Fruit fly (Drosophila melanogaster) whole organism, embryonic: ENCODE measurements around the gene CG1896.

Experiments
- Aef1 ChIP-seq: fragments of 200-800 bp; sonication (Bioruptor generic); IDR thresholded peaks from 3 replicates; pipeline ENCODE4 v1.3.6; 2022; ENCODE audit warnings: missing biosample characterization, missing genetic modification characterization
- B-H1 ChIP-seq: fragments of 200-800 bp; sonication (Bioruptor generic); IDR thresholded peaks from 3 replicates; pipeline ENCODE4 v1.3.6; 2022; ENCODE audit warnings: missing biosample characterization, missing genetic modification characterization
- Bteb2 ChIP-seq: fragments of 200-800 bp; sonication (Bioruptor generic); optimal IDR thresholded peaks from 2 replicates; lab custom pipeline; 2016; ENCODE audit warnings: missing biosample characterization, missing genetic modification characterization
- CG10147 ChIP-seq: fragments of 200-800 bp; sonication (Bioruptor generic); optimal IDR thresholded peaks from 2 replicates; lab custom pipeline; 2019; ENCODE audit warnings: missing biosample characterization, mild to moderate bottlenecking, missing genetic modification characterization, moderate library complexity
- CG10209 ChIP-seq: fragments of 200-800 bp; sonication (Bioruptor generic); optimal IDR thresholded peaks from 3 replicates; lab custom pipeline; 2017; ENCODE audit warnings: missing biosample characterization, mild to moderate bottlenecking, missing genetic modification characterization, missing genetic modification reagents
- CG10654 ChIP-seq: fragments of 200-800 bp; sonication (Bioruptor generic); optimal IDR thresholded peaks from 2 replicates; lab custom pipeline; 2016; ENCODE audit warnings: missing biosample characterization, missing genetic modification characterization
- CG11247 ChIP-seq: fragments of 200-800 bp; sonication (Bioruptor generic); IDR thresholded peaks from 2 replicates; pipeline ENCODE4 v1.3.6; 2022; ENCODE audit warnings: missing biosample characterization, missing genetic modification characterization
- CG11456 ChIP-seq: fragments of 200-800 bp; sonication (Bioruptor generic); IDR thresholded peaks from 3 replicates; pipeline ENCODE4 v1.3.6; 2022; ENCODE audit warnings: missing biosample characterization, missing genetic modification characterization
- CG11560 ChIP-seq: fragments of 200-800 bp; sonication (Bioruptor generic); IDR thresholded peaks from 3 replicates; pipeline ENCODE4 v1.3.6; 2022; ENCODE audit warnings: missing biosample characterization, missing genetic modification characterization
- CG11695 ChIP-seq: fragments of 200-800 bp; sonication (Bioruptor generic); IDR thresholded peaks from 3 replicates; pipeline ENCODE4 v1.3.6; 2022; ENCODE audit warnings: missing biosample characterization, missing genetic modification characterization
- CG11696 ChIP-seq: fragments of 200-800 bp; sonication (Bioruptor generic); IDR thresholded peaks from 2 replicates; pipeline ENCODE4 v1.3.6; 2022; ENCODE audit warnings: missing biosample characterization, missing genetic modification characterization
- CG14050 ChIP-seq: fragments of 200-800 bp; sonication (Bioruptor generic); IDR thresholded peaks from 3 replicates; pipeline ENCODE4 v1.3.6; 2022; ENCODE audit warnings: missing biosample characterization, missing genetic modification characterization
- CG14667 ChIP-seq: fragments of 200-800 bp; sonication (Bioruptor generic); IDR thresholded peaks from 2 replicates; pipeline ENCODE4 v1.3.6; 2022; ENCODE audit warnings: missing biosample characterization, missing genetic modification characterization
- CG14710 ChIP-seq: fragments of 200-800 bp; sonication (Bioruptor generic); optimal IDR thresholded peaks from 3 replicates; lab custom pipeline; 2019; ENCODE audit warnings: missing biosample characterization, mild to moderate bottlenecking, missing genetic modification characterization, moderate library complexity
- CG1647 ChIP-seq: fragments of 200-800 bp; sonication (Bioruptor generic); optimal IDR thresholded peaks from 3 replicates; lab custom pipeline; 2016; ENCODE audit warnings: missing biosample characterization, missing genetic modification characterization
- CG17568 ChIP-seq: fragments of 200-800 bp; sonication (Bioruptor generic); optimal IDR thresholded peaks from 2 replicates; lab custom pipeline; 2018; ENCODE audit warnings: missing biosample characterization, mild to moderate bottlenecking, missing genetic modification characterization, moderate library complexity
- CG1792 ChIP-seq: fragments of 200-800 bp; sonication (Bioruptor generic); optimal IDR thresholded peaks from 2 replicates; lab custom pipeline; 2016; ENCODE audit warnings: missing biosample characterization, missing genetic modification characterization
- CG32772 ChIP-seq: fragments of 200-800 bp; sonication (Bioruptor generic); IDR thresholded peaks from 2 replicates; pipeline ENCODE4 v1.3.6; 2022; ENCODE audit warnings: missing biosample characterization, missing genetic modification characterization
- CG7839 ChIP-seq: fragments of 200-800 bp; sonication (Bioruptor generic); optimal IDR thresholded peaks from 3 replicates; lab custom pipeline; 2018; ENCODE audit warnings: missing biosample characterization, mild to moderate bottlenecking, missing genetic modification characterization, moderate library complexity
- Dek ChIP-seq: fragments of 200-800 bp; sonication (Bioruptor generic); optimal IDR thresholded peaks from 3 replicates; lab custom pipeline; 2019; ENCODE audit warnings: missing biosample characterization, mild to moderate bottlenecking, missing genetic modification characterization, moderate library complexity
- ERR ChIP-seq: fragments of 200-800 bp; sonication (Bioruptor generic); optimal IDR thresholded peaks from 2 replicates; lab custom pipeline; 2016; ENCODE audit warnings: missing biosample characterization, missing genetic modification characterization
- Ets65A ChIP-seq: fragments of 200-800 bp; sonication (Bioruptor generic); peaks from one replicate; lab custom pipeline; 2016; ENCODE audit warnings: missing biosample characterization, missing genetic modification characterization
- Ets97D ChIP-seq: fragments of 200-800 bp; sonication (Bioruptor generic); optimal IDR thresholded peaks from 3 replicates; lab custom pipeline; 2016; ENCODE audit warnings: missing biosample characterization, missing genetic modification characterization
- Gug ChIP-seq: fragments of 200-800 bp; sonication (Bioruptor generic); IDR thresholded peaks from 4 replicates; pipeline ENCODE4 v1.3.6; 2022; ENCODE audit warnings: missing biosample characterization, missing genetic modification characterization
- HHEX ChIP-seq: fragments of 200-800 bp; sonication (Bioruptor generic); optimal IDR thresholded peaks from 3 replicates; lab custom pipeline; 2017; ENCODE audit warnings: missing biosample characterization, mild to moderate bottlenecking, missing genetic modification characterization, missing genetic modification reagents
- Jarid2 ChIP-seq: fragments of 200-800 bp; sonication (Bioruptor generic); optimal IDR thresholded peaks from 3 replicates; lab custom pipeline; 2017; ENCODE audit warnings: mild to moderate bottlenecking, missing biosample characterization, missing genetic modification reagents, missing genetic modification characterization
- Kr ChIP-seq: fragments of 200-800 bp; sonication (Bioruptor generic); optimal IDR thresholded peaks from 2 replicates; lab custom pipeline; 2017; ENCODE audit warnings: missing biosample characterization, mild to moderate bottlenecking, missing genetic modification characterization
- MBD-R2 ChIP-seq: fragments of 200-800 bp; sonication (Bioruptor generic); IDR thresholded peaks from 2 replicates; pipeline ENCODE4 v1.3.6; 2022; ENCODE audit warnings: missing biosample characterization, missing genetic modification characterization
- NC2β ChIP-seq: fragments of 200-800 bp; sonication (Bioruptor generic); optimal IDR thresholded peaks from 2 replicates; lab custom pipeline; 2016; ENCODE audit warnings: missing biosample characterization, missing genetic modification characterization
- NFAT ChIP-seq: fragments of 200-800 bp; sonication (Bioruptor generic); IDR thresholded peaks from 2 replicates; pipeline ENCODE4 v1.3.6; 2022; ENCODE audit warnings: missing biosample characterization, missing genetic modification characterization
- Nf-YA ChIP-seq: fragments of 200-800 bp; sonication (Bioruptor generic); IDR thresholded peaks from 2 replicates; pipeline ENCODE4 v1.3.6; 2022; ENCODE audit warnings: missing biosample characterization, missing genetic modification characterization
- Sry-δ ChIP-seq: fragments of 200-800 bp; sonication (Bioruptor generic); optimal IDR thresholded peaks from 2 replicates; lab custom pipeline; 2016; ENCODE audit warnings: missing biosample characterization, missing genetic modification characterization
- Tbp ChIP-seq: fragments of >200 bp; optimal IDR thresholded peaks from 2 replicates; lab custom pipeline; 2018; ENCODE audit warnings: missing biosample characterization, missing genetic modification characterization
- ap ChIP-seq: fragments of 200-800 bp; sonication (Bioruptor generic); IDR thresholded peaks from 2 replicates; pipeline ENCODE4 v1.3.6; 2022; ENCODE audit warnings: missing biosample characterization, missing genetic modification characterization
- bowl ChIP-seq: fragments of 200-800 bp; sonication (Bioruptor generic); IDR thresholded peaks from 2 replicates; pipeline ENCODE4 v1.3.6; 2022; ENCODE audit warnings: missing biosample characterization, missing genetic modification characterization
- crc ChIP-seq: fragments of 200-800 bp; sonication (Bioruptor generic); optimal IDR thresholded peaks from 2 replicates; lab custom pipeline; 2016; ENCODE audit warnings: missing biosample characterization, missing genetic modification characterization
- gsb-n ChIP-seq: fragments of 200-800 bp; sonication (Bioruptor generic); optimal IDR thresholded peaks from 3 replicates; lab custom pipeline; 2018; ENCODE audit warnings: missing biosample characterization, mild to moderate bottlenecking, missing genetic modification characterization
- jing ChIP-seq: fragments of 200-800 bp; sonication (Bioruptor generic); optimal IDR thresholded peaks from 2 replicates; lab custom pipeline; 2018; ENCODE audit warnings: missing biosample characterization, mild to moderate bottlenecking, missing genetic modification characterization
- klu ChIP-seq: fragments of 200-800 bp; sonication (Bioruptor generic); IDR thresholded peaks from 2 replicates; pipeline ENCODE4 v1.3.6; 2022; ENCODE audit warnings: missing biosample characterization, missing genetic modification characterization
- lab ChIP-seq: fragments of 200-800 bp; sonication (Bioruptor generic); optimal IDR thresholded peaks from 3 replicates; lab custom pipeline; 2017; ENCODE audit warnings: missing biosample characterization, missing genetic modification characterization, mild to moderate bottlenecking, moderate library complexity, missing genetic modification reagents
- nau ChIP-seq: fragments of 200-800 bp; sonication (Bioruptor generic); optimal IDR thresholded peaks from 3 replicates; lab custom pipeline; 2017; ENCODE audit warnings: missing biosample characterization, mild to moderate bottlenecking, missing genetic modification characterization, missing genetic modification reagents
- pum ChIP-seq: fragments of 200-800 bp; sonication (Bioruptor generic); optimal IDR thresholded peaks from 2 replicates; lab custom pipeline; 2016; ENCODE audit warnings: missing biosample characterization, missing genetic modification characterization
- row ChIP-seq: fragments of 200-800 bp; sonication (Bioruptor generic); IDR thresholded peaks from 3 replicates; pipeline ENCODE4 v1.3.6; 2022; ENCODE audit warnings: missing biosample characterization, missing genetic modification characterization
- sc ChIP-seq, 3 experiments: fragments of >200 bp in 2 of 3; fragments of 200-800 bp in 1 of 3; sonication (Bioruptor generic) in 1 of 3; optimal IDR thresholded peaks; 2 replicates in 2 of 3; 3 replicates in 1 of 3; lab custom pipeline; 2017; ENCODE audit warnings: mild to moderate bottlenecking in 1 of 3, missing biosample characterization in 1 of 3, missing genetic modification characterization in 1 of 3, missing genetic modification reagents in 1 of 3
- sima ChIP-seq: fragments of 200-800 bp; sonication (Bioruptor generic); optimal IDR thresholded peaks from 2 replicates; lab custom pipeline; 2016; ENCODE audit warnings: missing biosample characterization, missing genetic modification characterization
- so ChIP-seq: fragments of 200-800 bp; sonication (Bioruptor generic); IDR thresholded peaks from 3 replicates; pipeline ENCODE4 v1.3.6; 2022; ENCODE audit warnings: missing biosample characterization, missing genetic modification characterization
- tx ChIP-seq: fragments of 200-800 bp; sonication (Bioruptor generic); optimal IDR thresholded peaks from 2 replicates; lab custom pipeline; 2016; ENCODE audit warnings: missing biosample characterization, missing genetic modification characterization
- unc-4 ChIP-seq: fragments of 200-800 bp; sonication (Bioruptor generic); IDR thresholded peaks from 2 replicates; pipeline ENCODE4 v1.3.6; 2022; ENCODE audit warnings: missing biosample characterization, missing genetic modification characterization; ENCODE audit not compliant: partially characterized antibody
- zen2 ChIP-seq: fragments of 200-800 bp; sonication (Bioruptor generic); IDR thresholded peaks from 3 replicates; pipeline ENCODE4 v1.3.6; 2022; ENCODE audit warnings: missing biosample characterization, missing genetic modification characterization; ENCODE audit not compliant: partially characterized antibody

The CG1896 gene

dm6 chr3R:31717299-31718167 lies 26.5 kb upstream of the CG1896 start (continued):
- peak; percentile 14 for TF ChIP-seq Dek (tag; lab: Kevin White, UChicago)
- TF ChIP-seq sc (optimal IDR thresholded peaks at IDR 0.05; lab: Kevin White, UChicago) = no peak
- TF ChIP-seq sc (GFP tag; optimal IDR thresholded peaks at IDR 0.05; lab: Kevin White, UChicago) = no peak
- no peak for TF ChIP-seq Tbp
- TF ChIP-seq Ets65A = peak; percentile 89
- TF ChIP-seq zen2 (GFP tag; lab: Robert Waterston, UW) = no peak
- TF ChIP-seq MBD-R2 (GFP tag; lab: Robert Waterston, UW) = peak; percentile 8; the same call in 1 of the 2 replicates
- TF ChIP-seq sima = no peak
- peak; percentile 63 for TF ChIP-seq ERR
- TF ChIP-seq NFAT (GFP tag; lab: Robert Waterston, UW) = no peak
- TF ChIP-seq CG7839 (tag; lab: Kevin White, UChicago) = peak; percentile 79
- TF ChIP-seq CG10147 (GFP tag; lab: Kevin White, UChicago) = peak; percentile 72
- TF ChIP-seq row = peak; percentile 72
- TF ChIP-seq Kr (GFP tag; lab: Kevin White, UChicago) = no peak
- peak; percentile 24 for TF ChIP-seq jing (GFP tag; lab: Kevin White, UChicago)
- TF ChIP-seq Jarid2 (GFP tag; lab: Kevin White, UChicago) = peak; percentile 15
- TF ChIP-seq CG1647 (GFP tag; lab: Kevin White, UChicago) = peak; percentile 34
- peak; percentile 9 for TF ChIP-seq Sry-δ (GFP tag; lab: Kevin White, UChicago)
- TF ChIP-seq CG11247 (GFP tag; lab: Robert Waterston, UW) = no peak
- peak; percentile 35; the same call in 1 of the 2 replicates for TF ChIP-seq CG14667 (GFP tag; lab: Robert Waterston, UW)
- 0 out of 2 replicates have a peak, but pooled peaks have one; percentile 30 for TF ChIP-seq CG11696 (GFP tag; lab: Robert Waterston, UW)
- peak; percentile 78 for TF ChIP-seq lab (GFP tag; lab: Kevin White, UChicago)
- TF ChIP-seq B-H1 (GFP tag; lab: Robert Waterston, UW) = 0 out of 3 replicates have a peak, but pooled peaks have one; percentile 22
- peak; percentile 52; the same call in 1 of the 3 replicates for TF ChIP-seq CG14050
- peak; percentile 63 for TF ChIP-seq HHEX
- TF ChIP-seq Nf-YA (GFP tag; lab: Robert Waterston, UW) = 0 out of 2 replicates have a peak, but pooled peaks have one; percentile 42
- TF ChIP-seq crc (GFP tag; lab: Kevin White, UChicago) = peak; percentile 24
- no peak for TF ChIP-seq unc-4 (GFP tag; lab: Robert Waterston, UW)
- TF ChIP-seq Aef1 = peak; percentile 61
- TF ChIP-seq so = 0 out of 3 replicates have a peak, but pooled peaks have one; percentile 19
- TF ChIP-seq CG32772 (GFP tag; lab: Robert Waterston, UW) = 0 out of 2 replicates have a peak, but pooled peaks have one; percentile 20
- TF ChIP-seq CG17568 (GFP tag; lab: Kevin White, UChicago) = no peak
- peak; percentile 45; the same call in 1 of the 2 replicates for TF ChIP-seq ap
- TF ChIP-seq CG14710 (tag; lab: Kevin White, UChicago) = peak; percentile 19
- no peak for TF ChIP-seq Ets97D (GFP tag; lab: Kevin White, UChicago)
- TF ChIP-seq Gug (GFP tag; lab: Robert Waterston, UW) = peak; percentile 52; the same call in 2 of the 4 replicates
- TF ChIP-seq CG10209 (GFP tag; lab: Kevin White, UChicago) = peak; percentile 74
- TF ChIP-seq tx (GFP tag; lab: Kevin White, UChicago) = peak; percentile 59
- peak; percentile 57 for TF ChIP-seq CG1792
- peak; percentile 52 for TF ChIP-seq CG10654
- no peak for TF ChIP-seq bowl (GFP tag; lab: Robert Waterston, UW)
- no peak for TF ChIP-seq klu (GFP tag; lab: Robert Waterston, UW)
- TF ChIP-seq gsb-n (tag; lab: Kevin White, UChicago) = peak; percentile 17
- TF ChIP-seq NC2β (GFP tag; lab: Kevin White, UChicago) = no peak
- no peak for TF ChIP-seq pum
- TF ChIP-seq CG11695 (GFP tag; lab: Robert Waterston, UW) = peak; percentile 74
- TF ChIP-seq Bteb2 (GFP tag; lab: Kevin White, UChicago) = peak; percentile 49
- TF ChIP-seq CG11456 = no peak
- peak; percentile 21 for TF ChIP-seq nau
- no peak for TF ChIP-seq CG11560 (tag; lab: Robert Waterston, UW)
